Worm (Caenorhabditis elegans) whole organism, young adult: ENCODE data around the gene clk-2.

Experiments
- C17E4.6 ChIP-seq: fragments of 200-800 bp; sonication (Bioruptor generic); IDR thresholded peaks from 2 replicates; pipeline ENCODE4 v1.3.6; 2022; ENCODE audit warnings: missing genetic modification reagents, missing genetic modification characterization, missing compliant biosample characterization
- F37B4.10 ChIP-seq: fragments of 200-800 bp; sonication (Bioruptor generic); IDR thresholded peaks from 2 replicates; pipeline ENCODE4 v1.3.6; 2022; ENCODE audit warnings: missing genetic modification characterization, missing compliant biosample characterization
- F49E8.2 ChIP-seq: sonication (generic microtip); optimal IDR thresholded peaks from 3 replicates; lab custom pipeline; 2017; ENCODE audit warnings: missing genetic modification characterization, mild to moderate bottlenecking, missing compliant biosample characterization, antibody characterized with exemption, moderate library complexity; ENCODE audit not compliant: insufficient read depth
- F57A8.1 ChIP-seq: fragments of 200-800 bp; sonication (Bioruptor generic); optimal IDR thresholded peaks from 2 replicates; lab custom pipeline; 2018; ENCODE audit warnings: mild to moderate bottlenecking, missing genetic modification characterization, moderate library complexity, missing compliant biosample characterization
- K11D2.4 ChIP-seq: fragments of 200-800 bp; sonication (Bioruptor generic); IDR thresholded peaks from 2 replicates; pipeline ENCODE4 v1.3.6; 2022; ENCODE audit warnings: missing genetic modification reagents, missing genetic modification characterization, missing compliant biosample characterization
- K12H6.12 ChIP-seq: fragments of 200-800 bp; sonication (Bioruptor generic); optimal IDR thresholded peaks from 2 replicates; lab custom pipeline; 2018; ENCODE audit warnings: mild to moderate bottlenecking, missing genetic modification characterization, missing compliant biosample characterization
- Y53F4B.3 ChIP-seq: fragments of 200-800 bp; sonication (Bioruptor generic); IDR thresholded peaks from 2 replicates; pipeline ENCODE4 v1.3.6; 2022; ENCODE audit warnings: missing genetic modification reagents, missing genetic modification characterization, missing compliant biosample characterization
- Y53G8AR.9 ChIP-seq: fragments of 200-800 bp; sonication (Bioruptor generic); conservative IDR thresholded peaks from 2 replicates; pipeline ENCODE4 v1.3.6; 2022; ENCODE audit warnings: missing genetic modification reagents, missing genetic modification characterization, missing compliant biosample characterization
- Y67H2A.10 ChIP-seq: fragments of 200-800 bp; sonication (Bioruptor generic); conservative IDR thresholded peaks from 2 replicates; pipeline ENCODE4 v1.3.6; 2022; ENCODE audit warnings: missing genetic modification reagents, missing genetic modification characterization, missing compliant biosample characterization
- Y79H2A.3 ChIP-seq: fragments of 200-800 bp; sonication (Bioruptor generic); conservative IDR thresholded peaks from 2 replicates; pipeline ENCODE4 v1.3.6; 2022; ENCODE audit warnings: missing genetic modification reagents, missing genetic modification characterization, missing compliant biosample characterization
- ZK185.1 ChIP-seq: sonication (generic microtip); optimal IDR thresholded peaks from 2 replicates; lab custom pipeline; 2016; ENCODE audit warnings: mild to moderate bottlenecking, missing genetic modification characterization, missing compliant biosample characterization; ENCODE audit not compliant: poor library complexity, severe bottlenecking
- ama-1 ChIP-seq, 3 experiments: fragments of 150-350 bp in 1 of 3; sonication (generic microtip) in 2 of 3; optimal IDR thresholded peaks; 2 replicates each; lab custom pipeline; 2014 to 2018; ENCODE audit warnings: missing biosample characterization in 2 of 3, missing genetic modification characterization in 2 of 3, missing genetic modification reagents in 2 of 3
- aptf-2 ChIP-seq: fragments of 200-800 bp; sonication (Bioruptor generic); conservative IDR thresholded peaks from 2 replicates; pipeline ENCODE4 v1.3.6; 2022; ENCODE audit warnings: missing genetic modification reagents, missing genetic modification characterization, missing compliant biosample characterization
- aptf-3 ChIP-seq: fragments of 200-800 bp; sonication (Bioruptor generic); IDR thresholded peaks from 2 replicates; pipeline ENCODE4 v1.3.6; 2022; ENCODE audit warnings: missing genetic modification characterization, missing compliant biosample characterization
- athp-1 ChIP-seq: sonication (generic microtip); optimal IDR thresholded peaks from 2 replicates; lab custom pipeline; 2017; ENCODE audit warnings: mild to moderate bottlenecking, missing genetic modification characterization, missing compliant biosample characterization
- attf-5 ChIP-seq: fragments of 200-800 bp; sonication (Bioruptor generic); optimal IDR thresholded peaks from 2 replicates; lab custom pipeline; 2018; ENCODE audit warnings: mild to moderate bottlenecking, missing genetic modification characterization, missing compliant biosample characterization
- attf-6 ChIP-seq: fragments of 200-800 bp; sonication (Bioruptor generic); IDR thresholded peaks from 2 replicates; pipeline ENCODE4 v1.3.6; 2022; ENCODE audit warnings: missing genetic modification reagents, missing genetic modification characterization, missing compliant biosample characterization
- ccch-3 ChIP-seq: fragments of 200-800 bp; sonication (Bioruptor generic); optimal IDR thresholded peaks from 2 replicates; lab custom pipeline; 2018; ENCODE audit warnings: mild to moderate bottlenecking, missing genetic modification characterization, missing compliant biosample characterization
- fkh-3 ChIP-seq: sonication (generic microtip); optimal IDR thresholded peaks from 2 replicates; lab custom pipeline; 2016; ENCODE audit warnings: mild to moderate bottlenecking, missing genetic modification characterization, missing compliant biosample characterization
- let-607 ChIP-seq, 2 experiments: fragments of 200-800 bp in 1 of 2; sonication (Bioruptor generic) in 1 of 2; sonication (generic microtip) in 1 of 2; optimal IDR thresholded peaks; 2 replicates each; lab custom pipeline; 2016 to 2018; ENCODE audit warnings: mild to moderate bottlenecking in 2 of 2, missing compliant biosample characterization in 2 of 2, missing genetic modification characterization in 2 of 2, moderate library complexity in 2 of 2, missing genotype in 1 of 2
- lin-40 ChIP-seq: sonication (generic microtip); optimal IDR thresholded peaks from 2 replicates; lab custom pipeline; 2016; ENCODE audit warnings: missing genetic modification characterization, mild to moderate bottlenecking, missing compliant biosample characterization, missing genotype, missing genetic modification reagents
- lin-54 ChIP-seq: fragments of 200-800 bp; sonication (Bioruptor generic); optimal IDR thresholded peaks from 2 replicates; lab custom pipeline; 2018; ENCODE audit warnings: mild to moderate bottlenecking, missing genetic modification characterization, missing compliant biosample characterization
- madf-6 ChIP-seq: fragments of 200-800 bp; sonication (Bioruptor generic); IDR thresholded peaks from 2 replicates; pipeline ENCODE4 v1.3.6; 2022; ENCODE audit warnings: missing genetic modification reagents, missing genetic modification characterization, missing compliant biosample characterization
- mcd-1 ChIP-seq: fragments of 200-800 bp; sonication (Bioruptor generic); IDR thresholded peaks from 2 replicates; pipeline ENCODE4 v1.3.6; 2022; ENCODE audit warnings: missing genetic modification reagents, missing genetic modification characterization, missing compliant biosample characterization
- mel-28 ChIP-seq: sonication (generic microtip); optimal IDR thresholded peaks from 2 replicates; lab custom pipeline; 2016; ENCODE audit warnings: borderline replicate concordance, mild to moderate bottlenecking, missing genetic modification characterization, missing compliant biosample characterization
- mes-4 ChIP-seq: sonication (generic microtip); optimal IDR thresholded peaks from 2 replicates; lab custom pipeline; 2016; ENCODE audit warnings: missing genotype, missing genetic modification characterization, missing compliant biosample characterization
- nhr-27 ChIP-seq: fragments of 200-800 bp; sonication (Bioruptor generic); optimal IDR thresholded peaks from 2 replicates; lab custom pipeline; 2018; ENCODE audit warnings: mild to moderate bottlenecking, missing genetic modification characterization, moderate library complexity, missing compliant biosample characterization
- pbrm-1 ChIP-seq: fragments of 200-800 bp; sonication (Bioruptor generic); IDR thresholded peaks from 2 replicates; pipeline ENCODE4 v1.3.6; 2022; ENCODE audit warnings: missing genetic modification reagents, missing genetic modification characterization, missing compliant biosample characterization
- rec-8 ChIP-seq, 2 experiments: sonication (generic microtip); optimal IDR thresholded peaks; 2 replicates each; lab custom pipeline; 2016; ENCODE audit warnings: mild to moderate bottlenecking in 2 of 2, missing genetic modification characterization in 2 of 2, missing genetic modification reagents in 2 of 2, missing genotype in 2 of 2, missing biosample characterization in 1 of 2, missing compliant biosample characterization in 1 of 2, moderate library complexity in 1 of 2
- rpc-1 ChIP-seq, 2 experiments: fragments of 150-350 bp in 1 of 2; sonication (generic microtip) in 1 of 2; optimal IDR thresholded peaks; 2 replicates each; lab custom pipeline; 2014 to 2018; ENCODE audit warnings: missing biosample characterization in 1 of 2, missing genetic modification characterization in 1 of 2, missing genetic modification reagents in 1 of 2, missing genotype in 1 of 2
- snpc-3.4 ChIP-seq: sonication (generic microtip); optimal IDR thresholded peaks from 2 replicates; lab custom pipeline; 2017; ENCODE audit warnings: missing genetic modification characterization, mild to moderate bottlenecking, missing compliant biosample characterization, antibody characterized with exemption, moderate library complexity, missing genotype, missing genetic modification reagents
- tbp1 ChIP-seq: fragments of 200-800 bp; sonication (Bioruptor generic); optimal IDR thresholded peaks from 2 replicates; lab custom pipeline; 2018; ENCODE audit warnings: mild to moderate bottlenecking, missing genetic modification characterization, missing compliant biosample characterization
- tlf-1 ChIP-seq: fragments of 200-800 bp; sonication (Bioruptor generic); optimal IDR thresholded peaks from 2 replicates; lab custom pipeline; 2018; ENCODE audit warnings: mild to moderate bottlenecking, missing genetic modification characterization, missing compliant biosample characterization
- zim-3 ChIP-seq: sonication (generic microtip); optimal IDR thresholded peaks from 2 replicates; lab custom pipeline; 2017; ENCODE audit warnings: mild to moderate bottlenecking, missing genetic modification characterization, moderate library complexity, missing compliant biosample characterization
- ztf-18 ChIP-seq: sonication (generic microtip); optimal IDR thresholded peaks from 2 replicates; lab custom pipeline; 2016; ENCODE audit warnings: missing genotype, mild to moderate bottlenecking, missing genetic modification characterization, missing compliant biosample characterization
- ztf-22 ChIP-seq: fragments of 200-800 bp; sonication (Bioruptor generic); optimal IDR thresholded peaks from 2 replicates; lab custom pipeline; 2018; ENCODE audit warnings: mild to moderate bottlenecking, missing genetic modification characterization, moderate library complexity, missing compliant biosample characterization

Gene clk-2

ce11 chrIII:7559869-7560268 is 41.5 kb upstream of the clk-2 start:
- TF ChIP-seq ztf-18 (tag; lab: Kevin White, UChicago) (no peak), nhr-27 (no peak), attf-6 (GFP tag; lab: Robert Waterston, UW) (no peak), Y53F4B.3 (GFP tag; lab: Robert Waterston, UW) (no peak), lin-40 (tag; lab: Kevin White, UChicago) (no peak), Y53G8AR.9 (GFP tag; lab: Robert Waterston, UW) (no peak), tbp1 (GFP tag; lab: Kevin White, UChicago) (no peak)

- no peak for TF ChIP-seq tbp1 (GFP tag; lab: Kevin White, UChicago)
- no peak for TF ChIP-seq ZK185.1 (tag; lab: Kevin White, UChicago)
- no peak for TF ChIP-seq Y67H2A.10
- no peak for TF ChIP-seq ztf-18 (tag; lab: Kevin White, UChicago)
- no peak for TF ChIP-seq tlf-1 (GFP tag; lab: Kevin White, UChicago)
- no peak for TF ChIP-seq aptf-3 (GFP tag; lab: Robert Waterston, UW)
- TF ChIP-seq ama-1 (optimal IDR thresholded peaks at IDR 0.05; lab: Kevin White, UChicago): no peak
- TF ChIP-seq ama-1 (GFP tag; optimal IDR thresholded peaks at IDR 0.05; lab: Kevin White, UChicago): no peak
- no peak for TF ChIP-seq lin-54 (GFP tag; lab: Kevin White, UChicago)
- no peak for TF ChIP-seq attf-5
- TF ChIP-seq Y79H2A.3 (GFP tag; lab: Robert Waterston, UW): no peak
- no peak for TF ChIP-seq F57A8.1 (GFP tag; lab: Kevin White, UChicago)
- TF ChIP-seq zim-3: no peak
- TF ChIP-seq rpc-1 (optimal IDR thresholded peaks at IDR 0.05; lab: Kevin White, UChicago): no peak
- no peak for TF ChIP-seq rpc-1 (tag; optimal IDR thresholded peaks at IDR 0.05; lab: Kevin White, UChicago)
- TF ChIP-seq snpc-3.4: no peak
- TF ChIP-seq F37B4.10 (GFP tag; lab: Robert Waterston, UW): no peak
- TF ChIP-seq C17E4.6: no peak
- TF ChIP-seq athp-1 (tag; lab: Kevin White, UChicago): no peak
Measured at ce11 chrIII:7558658-7559057, 40.3 kb upstream of the clk-2 start.

- TF ChIP-seq mel-28 (no peak), ztf-22 (no peak), mcd-1 (no peak), madf-6 (GFP tag; lab: Robert Waterston, UW) (no peak), ccch-3 (GFP tag; lab: Kevin White, UChicago) (no peak), K12H6.12 (tag; lab: Kevin White, UChicago) (no peak), pbrm-1 (no peak), athp-1 (tag; lab: Kevin White, UChicago) (no peak), let-607 (tag; optimal IDR thresholded peaks at IDR 0.05; lab: Kevin White, UChicago) (no peak), F49E8.2 (tag; lab: Kevin White, UChicago) (no peak), mes-4 (no peak), rec-8 (tag; optimal IDR thresholded peaks at IDR 0.05; lab: Kevin White, UChicago) (no peak), nhr-27 (no peak), Y53F4B.3 (GFP tag; lab: Robert Waterston, UW) (no peak), aptf-2 (GFP tag; lab: Robert Waterston, UW) (no peak), fkh-3 (tag; lab: Kevin White, UChicago) (no peak), K11D2.4 (GFP tag; lab: Robert Waterston, UW) (no peak)
- TF ChIP-seq, all 124 proteins: peak for 0
Measured at ce11 chrIII:7557930-7558470, 39.7 kb upstream of the clk-2 start.
